Worm (Caenorhabditis elegans) whole organism, L2 larva: ENCODE data around the gene pph-2.

Experiments
- R02D3.7 ChIP-seq: fragments of 150-350 bp; optimal IDR thresholded peaks from 2 replicates; lab custom pipeline; 2014; ENCODE audit warnings: missing biosample characterization, missing genetic modification characterization
- aly-2 ChIP-seq: fragments of 150-350 bp; optimal IDR thresholded peaks from 2 replicates; lab custom pipeline; 2014; ENCODE audit warnings: missing biosample characterization, missing genetic modification characterization
- ama-1 ChIP-seq: fragments of 150-350 bp; optimal IDR thresholded peaks from 2 replicates; lab custom pipeline; 2018; ENCODE audit warnings: inconsistent platforms
- fos-1 ChIP-seq: fragments of 150-350 bp; optimal IDR thresholded peaks from 2 replicates; lab custom pipeline; 2014; ENCODE audit warnings: missing biosample characterization, missing genetic modification characterization
- lin-11 ChIP-seq: fragments of 150-350 bp; sonication (generic microtip); optimal IDR thresholded peaks from 2 replicates; lab custom pipeline; 2014; ENCODE audit warnings: missing biosample characterization, missing genetic modification characterization, inconsistent platforms, mixed read lengths
- mab-5 ChIP-seq: fragments of 150-350 bp; optimal IDR thresholded peaks from 2 replicates; lab custom pipeline; 2014; ENCODE audit warnings: missing biosample characterization, missing genetic modification characterization
- nhr-11 ChIP-seq: fragments of 150-350 bp; optimal IDR thresholded peaks from 2 replicates; lab custom pipeline; 2014; ENCODE audit warnings: missing biosample characterization, missing genetic modification characterization
- nhr-12 ChIP-seq: fragments of 150-350 bp; optimal IDR thresholded peaks from 2 replicates; lab custom pipeline; 2014; ENCODE audit warnings: missing biosample characterization, missing genetic modification characterization
- nhr-237 ChIP-seq: fragments of 150-350 bp; optimal IDR thresholded peaks from 2 replicates; lab custom pipeline; 2014; ENCODE audit warnings: missing biosample characterization, missing genetic modification characterization
- snpc-4 ChIP-seq: fragments of 150-350 bp; optimal IDR thresholded peaks from 2 replicates; lab custom pipeline; 2014; ENCODE audit warnings: missing biosample characterization, missing genetic modification characterization
- unc-39 ChIP-seq: fragments of 150-350 bp; optimal IDR thresholded peaks from 2 replicates; lab custom pipeline; 2014; ENCODE audit warnings: missing biosample characterization, missing genetic modification characterization
- unc-55 ChIP-seq: fragments of 150-350 bp; sonication (generic microtip); optimal IDR thresholded peaks from 3 replicates; lab custom pipeline; 2014; ENCODE audit warnings: missing biosample characterization, missing genetic modification reagents, missing genetic modification characterization
- unc-62 ChIP-seq: fragments of 150-350 bp; optimal IDR thresholded peaks from 2 replicates; lab custom pipeline; 2014; ENCODE audit warnings: missing biosample characterization, missing genetic modification reagents, missing genetic modification characterization
- ztf-4 ChIP-seq: fragments of 150-350 bp; optimal IDR thresholded peaks from 2 replicates; lab custom pipeline; 2014; ENCODE audit warnings: missing biosample characterization, missing genetic modification characterization

- TF ChIP-seq fos-1 (tag; lab: Kevin White, UChicago), result no peak
- TF ChIP-seq ztf-4 (tag; lab: Kevin White, UChicago), result no peak
- no peak for TF ChIP-seq unc-62 (GFP tag; lab: Kevin White, UChicago)
- no peak for TF ChIP-seq mab-5 (tag; lab: Kevin White, UChicago)
- no peak for TF ChIP-seq nhr-12 (tag; lab: Kevin White, UChicago)
- no peak for TF ChIP-seq nhr-11
- TF ChIP-seq aly-2, result no peak
- no peak for TF ChIP-seq lin-11 (tag; lab: Kevin White, UChicago)
- no peak for TF ChIP-seq ama-1 (lab: Kevin White, UChicago)
- TF ChIP-seq unc-55, result peak; percentile 41
- no peak for TF ChIP-seq unc-39 (tag; lab: Kevin White, UChicago)
- no peak for TF ChIP-seq R02D3.7 (tag; lab: Kevin White, UChicago)
- no peak for TF ChIP-seq nhr-237 (tag; lab: Kevin White, UChicago)
- peak; percentile 20 for TF ChIP-seq snpc-4 (tag; lab: Kevin White, UChicago)
Observed at ce11 chrIV:11855900-11856660, 21.5 kb downstream of the pph-2 start, which contains the start of gene ech-2.
